Worm (Caenorhabditis elegans) whole organism, early embryonic: ENCODE measurements around the gene Y2H9A.4.

Experiments
- F13C5.2 ChIP-seq: sonication (generic microtip); optimal IDR thresholded peaks from 2 replicates; lab custom pipeline; 2017; ENCODE audit warnings: mild to moderate bottlenecking, missing genetic modification characterization, inconsistent platforms, missing compliant biosample characterization
- ama-1 ChIP-seq: fragments of 150-350 bp; optimal IDR thresholded peaks from 2 replicates; lab custom pipeline; 2014
- ceh-13 ChIP-seq: fragments of 200-800 bp; sonication (Bioruptor generic); optimal IDR thresholded peaks from 2 replicates; lab custom pipeline; 2018; ENCODE audit warnings: mild to moderate bottlenecking, missing genetic modification characterization, missing compliant biosample characterization
- ets-7 ChIP-seq: sonication (generic microtip); optimal IDR thresholded peaks from 2 replicates; lab custom pipeline; 2016; ENCODE audit warnings: missing genotype, missing genetic modification characterization, missing compliant biosample characterization
- flt-1 ChIP-seq: fragments of 200-800 bp; sonication (Bioruptor generic); IDR thresholded peaks from 2 replicates; pipeline ENCODE4 v1.3.6; 2022; ENCODE audit warnings: missing genetic modification characterization, missing compliant biosample characterization
- hmg-4 ChIP-seq: fragments of 200-800 bp; sonication (Bioruptor generic); optimal IDR thresholded peaks from 2 replicates; lab custom pipeline; 2018; ENCODE audit warnings: mild to moderate bottlenecking, missing genetic modification characterization, missing compliant biosample characterization
- scrt-1 ChIP-seq: fragments of 200-800 bp; sonication (Bioruptor generic); IDR thresholded peaks from 2 replicates; pipeline ENCODE4 v1.3.6; 2022; ENCODE audit warnings: missing genetic modification characterization, missing compliant biosample characterization
- sea-1 ChIP-seq: fragments of 200-800 bp; sonication (Bioruptor generic); conservative IDR thresholded peaks from 2 replicates; pipeline ENCODE4 v1.3.6; 2022; ENCODE audit warnings: missing genetic modification characterization, missing compliant biosample characterization
- tbx-11 ChIP-seq: fragments of 200-800 bp; sonication (Bioruptor generic); IDR thresholded peaks from 2 replicates; pipeline ENCODE4 v1.3.6; 2022; ENCODE audit warnings: missing genetic modification characterization, missing compliant biosample characterization
- tra-4 ChIP-seq: sonication (generic microtip); optimal IDR thresholded peaks from 2 replicates; lab custom pipeline; 2017; ENCODE audit warnings: missing genetic modification characterization, missing compliant biosample characterization

- no peak for TF ChIP-seq sea-1
- no peak for TF ChIP-seq ama-1
- no peak for TF ChIP-seq tra-4
- no peak for TF ChIP-seq tbx-11 (GFP tag; lab: Robert Waterston, UW)
- no peak for TF ChIP-seq ceh-13 (GFP tag; lab: Kevin White, UChicago)
- TF ChIP-seq F13C5.2 (tag; lab: Kevin White, UChicago), result no peak
- TF ChIP-seq hmg-4, result no peak
- TF ChIP-seq flt-1 (GFP tag; lab: Robert Waterston, UW), result no peak
- TF ChIP-seq ets-7 (tag; lab: Kevin White, UChicago), result no peak
- TF ChIP-seq scrt-1, result peak; percentile 67; the same call in 1 of the 2 replicates
Observed at ce11 chrV:13415462-13415861, 30.2 kb upstream of the Y2H9A.4 start.
